Worm (Caenorhabditis elegans) whole organism, L1 larva: ENCODE measurements around the gene C46E10.8.

Experiments
- C04F5.9 ChIP-seq: sonication (generic microtip); optimal IDR thresholded peaks from 2 replicates; lab custom pipeline; 2016; ENCODE audit warnings: missing genetic modification characterization, missing compliant biosample characterization
- C34B4.2 ChIP-seq: sonication (generic microtip); optimal IDR thresholded peaks from 2 replicates; lab custom pipeline; 2017; ENCODE audit warnings: mild to moderate bottlenecking, missing genetic modification characterization, missing compliant biosample characterization
- Y116A8C.19 ChIP-seq: sonication (generic microtip); optimal IDR thresholded peaks from 2 replicates; lab custom pipeline; 2016; ENCODE audit warnings: missing compliant biosample characterization, missing genetic modification characterization, borderline replicate concordance
- aha-1 ChIP-seq: fragments of 150-350 bp; optimal IDR thresholded peaks from 2 replicates; lab custom pipeline; 2014; ENCODE audit warnings: missing biosample characterization, missing genetic modification characterization
- alr-1 ChIP-seq: fragments of 200-800 bp; sonication (Bioruptor generic); optimal IDR thresholded peaks from 2 replicates; lab custom pipeline; 2018; ENCODE audit warnings: borderline replicate concordance, mild to moderate bottlenecking, missing genetic modification characterization, missing compliant biosample characterization
- ceh-88 ChIP-seq: fragments of 200-800 bp; sonication (Bioruptor generic); IDR thresholded peaks from 2 replicates; pipeline ENCODE4 v1.3.6; 2022; ENCODE audit warnings: missing genetic modification characterization, missing compliant biosample characterization
- dpl-1 ChIP-seq, 3 experiments: fragments of 150-350 bp in 2 of 3; sonication (generic microtip) in 1 of 3; optimal IDR thresholded peaks; 2 replicates each; lab custom pipeline; 2014 to 2017; ENCODE audit warnings: missing biosample characterization in 3 of 3, missing genetic modification characterization in 3 of 3, missing genetic modification reagents in 3 of 3
- dsc-1 ChIP-seq: sonication (generic microtip); optimal IDR thresholded peaks from 2 replicates; lab custom pipeline; 2016; ENCODE audit warnings: mild to moderate bottlenecking, missing genetic modification characterization, missing compliant biosample characterization
- efl-1 ChIP-seq, 4 experiments: fragments of 150-350 bp; optimal IDR thresholded peaks in 3 of 4; peaks in 1 of 4; 1 replicate in 1 of 4; 2 replicates in 3 of 4; lab custom pipeline; 2014; ENCODE audit warnings: missing biosample characterization in 2 of 4, missing genetic modification characterization in 2 of 4, missing genetic modification reagents in 2 of 4
- efl-3 ChIP-seq: fragments of 200-800 bp; sonication (Bioruptor generic); optimal IDR thresholded peaks from 2 replicates; lab custom pipeline; 2018; ENCODE audit warnings: mild to moderate bottlenecking, missing genetic modification characterization, missing compliant biosample characterization
- egl-13 ChIP-seq: sonication (generic microtip); optimal IDR thresholded peaks from 2 replicates; lab custom pipeline; 2016; ENCODE audit warnings: missing genotype, missing genetic modification reagents, missing genetic modification characterization, missing compliant biosample characterization
- elt-2 ChIP-seq: sonication (generic microtip); optimal IDR thresholded peaks from 2 replicates; lab custom pipeline; 2016; ENCODE audit warnings: missing genetic modification characterization, mild to moderate bottlenecking, inconsistent platforms, missing compliant biosample characterization, missing genetic modification reagents
- elt-3 ChIP-seq, 6 experiments: fragments of 150-350 bp in 1 of 6; sonication (generic microtip); optimal IDR thresholded peaks; 2 replicates each; lab custom pipeline; 2017 to 2018; ENCODE audit warnings: missing biosample characterization in 6 of 6, missing genetic modification characterization in 6 of 6, inconsistent platforms in 1 of 6
- ets-5 ChIP-seq: fragments of 200-800 bp; sonication (Bioruptor generic); IDR thresholded peaks from 2 replicates; pipeline ENCODE4 v1.3.6; 2022; ENCODE audit warnings: missing genetic modification characterization, missing compliant biosample characterization
- fkh-8 ChIP-seq: sonication (generic microtip); optimal IDR thresholded peaks from 2 replicates; lab custom pipeline; 2016; ENCODE audit warnings: mild to moderate bottlenecking, missing genetic modification characterization, missing compliant biosample characterization
- fos-1 ChIP-seq: fragments of 150-350 bp; optimal IDR thresholded peaks from 2 replicates; lab custom pipeline; 2014; ENCODE audit warnings: missing biosample characterization, missing genetic modification characterization
- hlh-17 ChIP-seq: fragments of 200-800 bp; sonication (Bioruptor generic); optimal IDR thresholded peaks from 2 replicates; lab custom pipeline; 2018; ENCODE audit warnings: missing genetic modification characterization, mild to moderate bottlenecking, missing compliant biosample characterization, moderate library complexity, borderline replicate concordance
- hpl-2 ChIP-seq: fragments of 150-350 bp; optimal IDR thresholded peaks from 2 replicates; lab custom pipeline; 2014; ENCODE audit warnings: missing biosample characterization, missing genetic modification reagents, missing genetic modification characterization
- isw-1 ChIP-seq: fragments of 200-800 bp; sonication (Bioruptor generic); IDR thresholded peaks from 2 replicates; pipeline ENCODE4 v1.3.6; 2022; ENCODE audit warnings: missing genetic modification characterization, missing compliant biosample characterization
- jun-1 ChIP-seq: fragments of 150-350 bp; optimal IDR thresholded peaks from 2 replicates; lab custom pipeline; 2014; ENCODE audit warnings: missing biosample characterization, missing genetic modification reagents, missing genetic modification characterization
- lin-14 ChIP-seq: fragments of 200-800 bp; sonication (Bioruptor generic); optimal IDR thresholded peaks from 2 replicates; lab custom pipeline; 2018; ENCODE audit warnings: mild to moderate bottlenecking, missing genetic modification characterization, moderate library complexity, missing compliant biosample characterization
- lsy-2 ChIP-seq, 2 experiments: fragments of 150-350 bp; optimal IDR thresholded peaks; 2 replicates each; lab custom pipeline; 2014; ENCODE audit warnings: missing biosample characterization in 2 of 2, missing genetic modification characterization in 2 of 2
- mef-2 ChIP-seq: fragments of 150-350 bp; optimal IDR thresholded peaks from 2 replicates; lab custom pipeline; 2014; ENCODE audit warnings: missing biosample characterization, missing genetic modification characterization
- mep-1 ChIP-seq: fragments of 150-350 bp; optimal IDR thresholded peaks from 2 replicates; lab custom pipeline; 2014; ENCODE audit warnings: missing biosample characterization, missing genetic modification characterization
- nhr-11 ChIP-seq: fragments of 150-350 bp; optimal IDR thresholded peaks from 2 replicates; lab custom pipeline; 2014; ENCODE audit warnings: missing biosample characterization, missing genetic modification characterization
- nhr-12 ChIP-seq: sonication (generic microtip); optimal IDR thresholded peaks from 2 replicates; lab custom pipeline; 2017; ENCODE audit warnings: missing biosample characterization, missing genetic modification characterization
- nhr-19 ChIP-seq: fragments of 200-800 bp; sonication (Bioruptor generic); conservative IDR thresholded peaks from 2 replicates; pipeline ENCODE4 v1.3.6; 2022; ENCODE audit warnings: missing genetic modification characterization, missing compliant biosample characterization
- nhr-20 ChIP-seq: sonication (generic microtip); optimal IDR thresholded peaks from 2 replicates; lab custom pipeline; 2016; ENCODE audit warnings: mild to moderate bottlenecking, missing genetic modification characterization, missing compliant biosample characterization
- nhr-237 ChIP-seq: fragments of 150-350 bp; optimal IDR thresholded peaks from 2 replicates; lab custom pipeline; 2014; ENCODE audit warnings: missing biosample characterization, missing genetic modification characterization
- nhr-76 ChIP-seq: sonication (generic microtip); optimal IDR thresholded peaks from 2 replicates; lab custom pipeline; 2017; ENCODE audit warnings: missing biosample characterization, missing genetic modification characterization
- nhr-77 ChIP-seq: fragments of 150-350 bp; optimal IDR thresholded peaks from 2 replicates; lab custom pipeline; 2014; ENCODE audit warnings: missing biosample characterization, missing genetic modification characterization
- snpc-4 ChIP-seq: fragments of 150-350 bp; optimal IDR thresholded peaks from 2 replicates; lab custom pipeline; 2014; ENCODE audit warnings: missing biosample characterization, missing genetic modification characterization
- sptf-1 ChIP-seq: fragments of 150-350 bp; optimal IDR thresholded peaks from 2 replicates; lab custom pipeline; 2014; ENCODE audit warnings: missing biosample characterization, missing genetic modification characterization
- swsn-7 ChIP-seq: sonication (generic microtip); optimal IDR thresholded peaks from 2 replicates; lab custom pipeline; 2016; ENCODE audit warnings: missing genetic modification characterization, missing compliant biosample characterization
- tbx-2 ChIP-seq: sonication (generic microtip); optimal IDR thresholded peaks from 2 replicates; lab custom pipeline; 2016; ENCODE audit warnings: missing genetic modification characterization, missing compliant biosample characterization
- unc-130 ChIP-seq: fragments of 150-350 bp; optimal IDR thresholded peaks from 2 replicates; lab custom pipeline; 2017; ENCODE audit warnings: missing biosample characterization, missing genetic modification characterization, inconsistent platforms
- unc-30 ChIP-seq: sonication (generic microtip); optimal IDR thresholded peaks from 2 replicates; lab custom pipeline; 2017; ENCODE audit warnings: missing biosample characterization, missing genetic modification characterization
- unc-62 ChIP-seq: fragments of 150-350 bp; optimal IDR thresholded peaks from 2 replicates; lab custom pipeline; 2014; ENCODE audit warnings: missing biosample characterization, missing genetic modification reagents, missing genetic modification characterization
- unc-86 ChIP-seq: sonication (generic microtip); optimal IDR thresholded peaks from 2 replicates; lab custom pipeline; 2016; ENCODE audit warnings: missing genetic modification characterization, missing compliant biosample characterization
- vab-15 ChIP-seq: sonication (generic microtip); optimal IDR thresholded peaks from 2 replicates; lab custom pipeline; 2017; ENCODE audit warnings: missing genotype, mild to moderate bottlenecking, missing genetic modification characterization, missing compliant biosample characterization
- xbp-1 ChIP-seq: sonication (generic microtip); optimal IDR thresholded peaks from 2 replicates; lab custom pipeline; 2016; ENCODE audit warnings: missing genetic modification characterization, missing compliant biosample characterization
- zip-4 ChIP-seq: fragments of 200-800 bp; sonication (Bioruptor generic); optimal IDR thresholded peaks from 2 replicates; lab custom pipeline; 2018; ENCODE audit warnings: mild to moderate bottlenecking, missing genetic modification characterization, moderate library complexity, missing compliant biosample characterization
- ztf-11 ChIP-seq, 2 experiments: sonication (generic microtip); optimal IDR thresholded peaks; 2 replicates each; lab custom pipeline; 2016 to 2017; ENCODE audit warnings: missing genetic modification characterization in 2 of 2, missing biosample characterization in 1 of 2, missing compliant biosample characterization in 1 of 2

The C46E10.8 gene

DNA sequence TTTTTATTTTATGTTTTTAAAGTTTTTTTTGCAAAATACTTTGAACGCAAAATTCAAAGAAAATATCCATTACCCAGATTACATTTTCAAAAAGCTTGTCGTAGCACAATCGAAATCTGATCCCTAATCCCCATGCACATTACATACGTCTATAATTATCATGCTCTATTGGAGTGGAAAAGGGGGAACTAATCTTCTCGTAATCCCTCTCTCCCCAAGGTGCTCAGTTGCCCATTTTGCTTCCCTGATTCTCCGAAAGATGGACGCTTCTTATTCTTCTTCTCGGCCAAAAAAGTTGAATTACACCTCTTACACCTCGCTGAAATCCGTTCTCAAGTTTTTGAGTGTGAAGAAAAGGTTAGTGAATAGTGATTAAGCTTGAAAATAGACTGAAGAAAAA is 16.8 kb downstream of the C46E10.8 start, which contains the start of gene fbxc-53:
TSS of gene fbxc-53 (plus strand) at position 245 of the 400 bp plus-strand sequence.
- peak; percentile 45 for TF ChIP-seq fkh-8 (tag; lab: Kevin White, UChicago)
- peak; percentile 77 for TF ChIP-seq dsc-1
- TF ChIP-seq ets-5 = no peak

DNA sequence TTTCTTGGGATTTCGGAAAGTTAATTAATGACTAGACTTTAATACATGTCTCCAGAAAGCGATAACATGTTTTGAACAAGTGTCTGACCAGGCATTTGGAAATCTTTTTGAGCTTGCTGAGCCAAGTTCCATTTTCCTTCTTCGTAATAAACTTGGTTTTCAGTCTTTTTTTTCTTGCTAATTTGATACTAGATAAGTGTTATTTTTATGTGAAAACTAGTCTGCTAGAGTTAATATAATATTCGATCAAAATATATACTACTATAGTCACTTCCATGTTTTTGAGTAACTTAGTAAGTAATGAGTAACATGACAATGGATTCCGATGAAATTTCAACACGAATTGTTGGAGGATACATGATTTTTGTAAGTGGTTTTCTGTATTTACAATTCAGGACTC is 18.6 kb downstream of the C46E10.8 start, which contains the start of gene srx-110:
TSS of gene srx-110 (plus strand) at position 301 of the 400 bp plus-strand sequence.
- TF ChIP-seq ceh-88 (no peak), aha-1 (no peak), hlh-17 (GFP tag; lab: Kevin White, UChicago) (no peak), nhr-77 (tag; lab: Kevin White, UChicago) (no peak), unc-86 (tag; lab: Kevin White, UChicago) (no peak)

DNA sequence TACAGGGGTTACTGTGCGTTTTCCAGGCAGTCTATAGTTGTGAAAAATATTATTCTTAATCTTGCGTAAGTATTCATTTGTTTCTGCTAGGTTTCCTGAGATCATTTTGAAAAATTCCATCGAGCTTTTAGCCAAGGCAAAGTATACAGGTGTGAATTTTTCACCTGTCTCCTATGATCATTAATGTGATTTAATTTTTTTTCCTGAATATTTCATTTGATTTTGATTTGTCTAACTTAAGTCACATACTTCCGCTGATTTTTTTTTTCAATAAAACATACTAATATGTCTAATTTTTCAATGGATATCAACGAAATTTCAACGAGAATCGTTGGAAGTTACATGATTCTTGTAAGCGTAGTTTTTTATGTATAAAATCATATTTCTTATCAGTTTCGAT is 22.6 kb downstream of the C46E10.8 start, which contains the start of gene srx-108:
TSS of gene srx-108 (plus strand) at position 301 of the 400 bp plus-strand sequence.
- TF ChIP-seq sptf-1 (tag; lab: Kevin White, UChicago) (no peak), nhr-11 (tag; lab: Kevin White, UChicago) (no peak), efl-1 (optimal IDR thresholded peaks at IDR 0.05; lab: Kevin White, UChicago) (no peak), efl-1 (GFP tag; optimal IDR thresholded peaks at IDR 0.05 in 1 of 2; lab: Kevin White, UChicago) (peak in 1 of 2 experiments; percentile 54)
- TF ChIP-seq, all 84 proteins: peak for 1

DNA sequence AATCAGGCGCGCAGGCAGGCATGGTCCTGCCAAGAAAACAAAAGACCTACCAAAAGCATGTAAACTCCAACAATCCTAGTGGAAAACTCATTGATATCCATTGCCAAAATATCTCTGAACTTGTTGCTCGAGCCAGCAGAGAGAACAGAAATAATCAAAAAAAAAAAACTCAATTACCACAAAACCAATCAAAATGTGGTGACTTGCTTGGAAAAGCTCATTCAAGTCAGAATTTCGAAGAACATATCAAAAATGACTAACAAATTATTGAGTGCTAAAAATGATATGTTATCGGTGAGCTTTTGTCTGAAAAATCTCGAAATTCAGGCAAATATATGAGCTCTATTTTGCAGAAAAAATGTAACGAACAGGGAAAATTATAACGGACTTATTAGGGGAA is 26.6 kb downstream of the C46E10.8 start, which contains the start of gene srx-105:
TSS of gene srx-105 (minus strand) at position 101 of the 400 bp plus-strand sequence.
- TF ChIP-seq nhr-76 (tag; lab: Kevin White, UChicago) (no peak), vab-15 (tag; lab: Kevin White, UChicago) (no peak), hpl-2 (no peak), dsc-1 (no peak), elt-3 (tag; optimal IDR thresholded peaks at IDR 0.05; lab: Kevin White, UChicago) (no peak), Y116A8C.19 (no peak), nhr-237 (no peak), nhr-20 (tag; lab: Kevin White, UChicago) (no peak), mep-1 (no peak), isw-1 (GFP tag; lab: Robert Waterston, UW) (no peak), C34B4.2 (tag; lab: Kevin White, UChicago) (no peak), unc-30 (no peak), nhr-19 (no peak), snpc-4 (tag; lab: Kevin White, UChicago) (no peak), swsn-7 (tag; lab: Kevin White, UChicago) (no peak), tbx-2 (tag; lab: Kevin White, UChicago) (no peak), xbp-1 (tag; lab: Kevin White, UChicago) (no peak), lin-14 (GFP tag; lab: Kevin White, UChicago) (no peak), lsy-2 (tag; optimal IDR thresholded peaks at IDR 0.05; lab: Kevin White, UChicago) (no peak), dpl-1 (GFP tag; optimal IDR thresholded peaks at IDR 0.05; lab: Kevin White, UChicago) (no peak)
- TF ChIP-seq, all 84 proteins: peak for 0

DNA sequence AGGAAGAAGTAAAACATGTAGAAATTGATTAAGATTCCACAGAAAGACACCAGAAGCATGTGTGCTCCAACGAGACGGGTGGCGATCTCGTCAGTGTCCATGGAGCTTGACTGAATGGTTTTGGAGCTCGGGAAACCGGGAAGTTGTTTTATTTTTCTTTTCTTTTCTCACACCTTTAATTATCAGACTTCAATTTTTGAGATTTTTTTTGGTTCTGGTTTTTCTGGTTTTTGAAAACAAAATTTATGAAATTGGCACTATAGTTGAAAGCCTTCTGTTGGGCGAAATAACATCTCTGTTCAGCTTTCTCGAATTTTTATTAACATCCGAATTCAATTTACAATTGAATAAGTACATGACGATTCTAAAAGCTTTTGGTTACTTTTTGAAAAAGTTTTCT is 28.3 kb downstream of the C46E10.8 start, which contains the start of gene srx-104:
TSS of gene srx-104 (minus strand) at position 101 of the 400 bp plus-strand sequence.
- TF ChIP-seq unc-130 (tag; lab: Kevin White, UChicago) (no peak), zip-4 (GFP tag; lab: Kevin White, UChicago) (no peak), nhr-12 (no peak), unc-62 (no peak), ztf-11 (tag; optimal IDR thresholded peaks at IDR 0.05; lab: Kevin White, UChicago) (no peak), alr-1 (tag; lab: Kevin White, UChicago) (no peak), mef-2 (tag; lab: Kevin White, UChicago) (no peak), egl-13 (tag; lab: Kevin White, UChicago) (no peak), aha-1 (no peak), tbx-2 (tag; lab: Kevin White, UChicago) (no peak), efl-3 (GFP tag; lab: Kevin White, UChicago) (no peak), fos-1 (tag; lab: Kevin White, UChicago) (no peak), mep-1 (no peak), elt-2 (tag; lab: Kevin White, UChicago) (no peak), unc-86 (tag; lab: Kevin White, UChicago) (no peak), C04F5.9 (tag; lab: Kevin White, UChicago) (no peak), jun-1 (tag; lab: Kevin White, UChicago) (no peak), C34B4.2 (tag; lab: Kevin White, UChicago) (no peak)
